Fruit fly (Drosophila melanogaster) whole organism, embryonic: Measurements from ENCODE around the gene scyl.
A peak's percentile ranks its signal among the peaks of the same experiment; 100 is the strongest.

Source experiments
- Abd-B ChIP-seq: fragments of 200-800 bp; sonication (Bioruptor generic); optimal IDR thresholded peaks from 2 replicates; lab custom pipeline; 2018; ENCODE audit warnings: missing biosample characterization, mild to moderate bottlenecking, missing genetic modification characterization, moderate library complexity
- BEAF-32 ChIP-seq: fragments of 200-800 bp; sonication (Bioruptor generic); optimal IDR thresholded peaks from 3 replicates; lab custom pipeline; 2017; ENCODE audit warnings: missing biosample characterization, missing genetic modification characterization, mild to moderate bottlenecking, moderate library complexity, missing genetic modification reagents
- CG10267 ChIP-seq: fragments of 200-800 bp; sonication (Bioruptor generic); optimal IDR thresholded peaks from 2 replicates; lab custom pipeline; 2018; ENCODE audit warnings: missing biosample characterization, mild to moderate bottlenecking, missing genetic modification characterization, moderate library complexity
- CG10654 ChIP-seq: fragments of 200-800 bp; sonication (Bioruptor generic); optimal IDR thresholded peaks from 2 replicates; lab custom pipeline; 2016; ENCODE audit warnings: missing biosample characterization, missing genetic modification characterization
- CG11398 ChIP-seq: fragments of 200-800 bp; sonication (Bioruptor generic); optimal IDR thresholded peaks from 2 replicates; lab custom pipeline; 2016; ENCODE audit warnings: missing biosample characterization, missing genetic modification characterization
- CG15601 ChIP-seq: fragments of 200-800 bp; sonication (Bioruptor generic); optimal IDR thresholded peaks from 3 replicates; lab custom pipeline; 2019; ENCODE audit warnings: missing biosample characterization, mild to moderate bottlenecking, missing genetic modification characterization, moderate library complexity
- CG1602 ChIP-seq: fragments of 200-800 bp; sonication (Bioruptor generic); optimal IDR thresholded peaks from 3 replicates; lab custom pipeline; 2016; ENCODE audit warnings: missing biosample characterization, missing genetic modification characterization
- CG16813 ChIP-seq: fragments of 200-800 bp; sonication (Bioruptor generic); IDR thresholded peaks from 3 replicates; pipeline ENCODE4 v1.3.6; 2022; ENCODE audit warnings: missing biosample characterization, missing genetic modification characterization; ENCODE audit not compliant: partially characterized antibody
- CG17186 ChIP-seq: fragments of 200-800 bp; sonication (Bioruptor generic); optimal IDR thresholded peaks from 3 replicates; lab custom pipeline; 2017; ENCODE audit warnings: missing biosample characterization, missing genetic modification reagents, missing genetic modification characterization
- CG17361 ChIP-seq: fragments of 200-800 bp; sonication (Bioruptor generic); IDR thresholded peaks from 3 replicates; pipeline ENCODE4 v1.3.6; 2022; ENCODE audit warnings: missing biosample characterization, missing genetic modification characterization
- CG17829 ChIP-seq: fragments of 200-800 bp; optimal IDR thresholded peaks from 2 replicates; lab custom pipeline; 2019; ENCODE audit warnings: missing biosample characterization, mild to moderate bottlenecking, missing genetic modification characterization, moderate library complexity
- CG1832 ChIP-seq: fragments of 200-800 bp; sonication (Bioruptor generic); optimal IDR thresholded peaks from 2 replicates; lab custom pipeline; 2017; ENCODE audit warnings: missing biosample characterization, mild to moderate bottlenecking, missing genetic modification characterization, inconsistent platforms
- CG2678 ChIP-seq: fragments of 200-800 bp; sonication (Bioruptor generic); optimal IDR thresholded peaks from 3 replicates; lab custom pipeline; 2019; ENCODE audit warnings: missing biosample characterization, mild to moderate bottlenecking, missing genetic modification characterization, moderate library complexity
- CG3065 ChIP-seq: fragments of 200-800 bp; sonication (Bioruptor generic); optimal IDR thresholded peaks from 2 replicates; lab custom pipeline; 2016; ENCODE audit warnings: missing biosample characterization, missing genetic modification characterization
- CG31224 ChIP-seq: fragments of 200-800 bp; sonication (Bioruptor generic); IDR thresholded peaks from 2 replicates; pipeline ENCODE4 v1.3.6; 2022; ENCODE audit warnings: missing biosample characterization, missing genetic modification characterization
- CG34224 ChIP-seq: fragments of 200-800 bp; sonication (Bioruptor generic); IDR thresholded peaks from 3 replicates; pipeline ENCODE4 v1.3.6; 2022; ENCODE audit warnings: missing biosample characterization, missing genetic modification characterization; ENCODE audit not compliant: partially characterized antibody
- CG4404 ChIP-seq: fragments of 200-800 bp; sonication (Bioruptor generic); IDR thresholded peaks from 2 replicates; pipeline ENCODE4 v1.3.6; 2022; ENCODE audit warnings: missing biosample characterization, missing genetic modification characterization
- CG4730 ChIP-seq: fragments of 200-800 bp; sonication (Bioruptor generic); IDR thresholded peaks from 2 replicates; pipeline ENCODE4 v1.3.6; 2022; ENCODE audit warnings: missing biosample characterization, missing genetic modification characterization
- CG4820 ChIP-seq: fragments of 200-800 bp; sonication (Bioruptor generic); optimal IDR thresholded peaks from 3 replicates; lab custom pipeline; 2016; ENCODE audit warnings: missing biosample characterization, missing genetic modification characterization
- CG7372 ChIP-seq: fragments of 200-800 bp; sonication (Bioruptor generic); IDR thresholded peaks from 2 replicates; pipeline ENCODE4 v1.3.6; 2022; ENCODE audit warnings: missing biosample characterization, missing genetic modification characterization
- CG8924 ChIP-seq: fragments of 200-800 bp; optimal IDR thresholded peaks from 3 replicates; lab custom pipeline; 2019; ENCODE audit warnings: missing biosample characterization, mild to moderate bottlenecking, missing genetic modification characterization, moderate library complexity
- CTCF ChIP-seq: fragments of 200-800 bp; sonication (Bioruptor generic); optimal IDR thresholded peaks from 2 replicates; lab custom pipeline; 2017; ENCODE audit warnings: missing biosample characterization, mild to moderate bottlenecking, missing genetic modification characterization, moderate library complexity
- Deaf1 ChIP-seq: fragments of 200-800 bp; optimal IDR thresholded peaks from 3 replicates; lab custom pipeline; 2019; ENCODE audit warnings: missing biosample characterization, mild to moderate bottlenecking, missing genetic modification characterization, moderate library complexity
- Drgx ChIP-seq: fragments of 200-800 bp; sonication (Bioruptor generic); IDR thresholded peaks from 2 replicates; pipeline ENCODE4 v1.3.6; 2022; ENCODE audit warnings: missing biosample characterization, missing genetic modification characterization
- E2f2 ChIP-seq: fragments of 200-800 bp; sonication (Bioruptor generic); IDR thresholded peaks from 2 replicates; pipeline ENCODE4 v1.3.6; 2022; ENCODE audit warnings: missing biosample characterization, missing genetic modification characterization
- ERR ChIP-seq: fragments of 200-800 bp; sonication (Bioruptor generic); optimal IDR thresholded peaks from 2 replicates; lab custom pipeline; 2016; ENCODE audit warnings: missing biosample characterization, missing genetic modification characterization
- Hey ChIP-seq: fragments of 200-800 bp; sonication (Bioruptor generic); optimal IDR thresholded peaks from 3 replicates; lab custom pipeline; 2018; ENCODE audit warnings: missing biosample characterization, mild to moderate bottlenecking, missing genetic modification characterization
- Hr78 ChIP-seq, 2 experiments: fragments of 200-800 bp in 1 of 2; fragments of >200 bp in 1 of 2; sonication (Bioruptor generic) in 1 of 2; optimal IDR thresholded peaks; 2 replicates each; lab custom pipeline; 2017 to 2019; ENCODE audit warnings: missing biosample characterization in 2 of 2, missing genetic modification characterization in 2 of 2, mild to moderate bottlenecking in 1 of 2, moderate library complexity in 1 of 2
- Hsf ChIP-seq: fragments of 200-800 bp; sonication (Bioruptor generic); optimal IDR thresholded peaks from 3 replicates; lab custom pipeline; 2016; ENCODE audit warnings: missing biosample characterization, missing genetic modification characterization
- Lim3 ChIP-seq: fragments of 200-800 bp; sonication (Bioruptor generic); IDR thresholded peaks from 2 replicates; pipeline ENCODE4 v1.3.6; 2022; ENCODE audit warnings: missing biosample characterization, missing genetic modification characterization
- Nf-YC ChIP-seq: fragments of 200-800 bp; optimal IDR thresholded peaks from 3 replicates; lab custom pipeline; 2019; ENCODE audit warnings: missing biosample characterization, mild to moderate bottlenecking, missing genetic modification characterization, moderate library complexity
- Oli ChIP-seq: fragments of 200-800 bp; sonication (Bioruptor generic); optimal IDR thresholded peaks from 2 replicates; lab custom pipeline; 2018; ENCODE audit warnings: missing biosample characterization, mild to moderate bottlenecking, missing genetic modification characterization, moderate library complexity
- Poxn ChIP-seq: fragments of 200-800 bp; sonication (Bioruptor generic); IDR thresholded peaks from 2 replicates; pipeline ENCODE4 v1.3.6; 2022; ENCODE audit warnings: missing biosample characterization, missing genetic modification characterization
- Rfx ChIP-seq: fragments of 200-800 bp; sonication (Bioruptor generic); IDR thresholded peaks from 2 replicates; pipeline ENCODE4 v1.3.6; 2022; ENCODE audit warnings: missing biosample characterization, missing genetic modification characterization
- Ssrp ChIP-seq: fragments of 200-800 bp; sonication (Bioruptor generic); optimal IDR thresholded peaks from 2 replicates; lab custom pipeline; 2018; ENCODE audit warnings: missing biosample characterization, mild to moderate bottlenecking, missing genetic modification characterization, moderate library complexity
- Taf1 ChIP-seq: fragments of 200-800 bp; sonication (Bioruptor generic); IDR thresholded peaks from 2 replicates; pipeline ENCODE4 v1.3.6; 2022; ENCODE audit warnings: missing biosample characterization, missing genetic modification characterization
- ab ChIP-seq: fragments of 200-800 bp; sonication (Bioruptor generic); optimal IDR thresholded peaks from 2 replicates; lab custom pipeline; 2016; ENCODE audit warnings: missing biosample characterization, missing genetic modification characterization
- dmrt99B ChIP-seq: fragments of 200-800 bp; sonication (Bioruptor generic); optimal IDR thresholded peaks from 2 replicates; lab custom pipeline; 2018; ENCODE audit warnings: missing biosample characterization, mild to moderate bottlenecking, missing genetic modification characterization, moderate library complexity
- eve ChIP-seq, 2 experiments: fragments of >200 bp; optimal IDR thresholded peaks; 2 replicates each; lab custom pipeline; 2017; ENCODE audit warnings: missing biosample characterization in 2 of 2, missing genetic modification characterization in 2 of 2
- grn ChIP-seq: fragments of 200-800 bp; sonication (Bioruptor generic); optimal IDR thresholded peaks from 3 replicates; lab custom pipeline; 2017; ENCODE audit warnings: missing biosample characterization, missing genetic modification characterization
- kah ChIP-seq: fragments of 200-800 bp; sonication (Bioruptor generic); optimal IDR thresholded peaks from 2 replicates; lab custom pipeline; 2018; ENCODE audit warnings: missing biosample characterization, mild to moderate bottlenecking, missing genetic modification characterization
- kni ChIP-seq: fragments of 200-800 bp; sonication (Bioruptor generic); optimal IDR thresholded peaks from 3 replicates; lab custom pipeline; 2017; ENCODE audit warnings: mild to moderate bottlenecking, missing biosample characterization, missing genetic modification reagents, missing genetic modification characterization
- mam ChIP-seq: fragments of 200-800 bp; sonication (Bioruptor generic); optimal IDR thresholded peaks from 3 replicates; lab custom pipeline; 2016; ENCODE audit warnings: missing biosample characterization, missing genetic modification characterization
- nmo ChIP-seq: fragments of 200-800 bp; sonication (Bioruptor generic); optimal IDR thresholded peaks from 2 replicates; lab custom pipeline; 2018; ENCODE audit warnings: missing biosample characterization, mild to moderate bottlenecking, missing genetic modification characterization, moderate library complexity
- pzg ChIP-seq: fragments of 200-800 bp; sonication (Bioruptor generic); optimal IDR thresholded peaks from 3 replicates; lab custom pipeline; 2018; ENCODE audit warnings: missing biosample characterization, mild to moderate bottlenecking, missing genetic modification characterization, moderate library complexity
- slbo ChIP-seq: fragments of 200-800 bp; sonication (Bioruptor generic); IDR thresholded peaks from 2 replicates; pipeline ENCODE4 v1.3.6; 2022; ENCODE audit warnings: missing biosample characterization, missing genetic modification characterization
- sqz ChIP-seq: fragments of 200-800 bp; sonication (Bioruptor generic); optimal IDR thresholded peaks from 3 replicates; lab custom pipeline; 2018; ENCODE audit warnings: missing biosample characterization, mild to moderate bottlenecking, missing genetic modification characterization
- tna ChIP-seq: fragments of 200-800 bp; sonication (Bioruptor generic); IDR thresholded peaks from 2 replicates; pipeline ENCODE4 v1.3.6; 2022; ENCODE audit warnings: missing biosample characterization, missing genetic modification characterization; ENCODE audit not compliant: partially characterized antibody
- vvl ChIP-seq: fragments of 200-800 bp; sonication (Bioruptor generic); IDR thresholded peaks from 2 replicates; pipeline ENCODE4 v1.3.6; 2022; ENCODE audit warnings: missing biosample characterization, missing genetic modification characterization
- zfh2 ChIP-seq: fragments of 200-800 bp; sonication (Bioruptor generic); optimal IDR thresholded peaks from 2 replicates; lab custom pipeline; 2016; ENCODE audit warnings: missing biosample characterization, missing genetic modification characterization

The scyl gene

DNA sequence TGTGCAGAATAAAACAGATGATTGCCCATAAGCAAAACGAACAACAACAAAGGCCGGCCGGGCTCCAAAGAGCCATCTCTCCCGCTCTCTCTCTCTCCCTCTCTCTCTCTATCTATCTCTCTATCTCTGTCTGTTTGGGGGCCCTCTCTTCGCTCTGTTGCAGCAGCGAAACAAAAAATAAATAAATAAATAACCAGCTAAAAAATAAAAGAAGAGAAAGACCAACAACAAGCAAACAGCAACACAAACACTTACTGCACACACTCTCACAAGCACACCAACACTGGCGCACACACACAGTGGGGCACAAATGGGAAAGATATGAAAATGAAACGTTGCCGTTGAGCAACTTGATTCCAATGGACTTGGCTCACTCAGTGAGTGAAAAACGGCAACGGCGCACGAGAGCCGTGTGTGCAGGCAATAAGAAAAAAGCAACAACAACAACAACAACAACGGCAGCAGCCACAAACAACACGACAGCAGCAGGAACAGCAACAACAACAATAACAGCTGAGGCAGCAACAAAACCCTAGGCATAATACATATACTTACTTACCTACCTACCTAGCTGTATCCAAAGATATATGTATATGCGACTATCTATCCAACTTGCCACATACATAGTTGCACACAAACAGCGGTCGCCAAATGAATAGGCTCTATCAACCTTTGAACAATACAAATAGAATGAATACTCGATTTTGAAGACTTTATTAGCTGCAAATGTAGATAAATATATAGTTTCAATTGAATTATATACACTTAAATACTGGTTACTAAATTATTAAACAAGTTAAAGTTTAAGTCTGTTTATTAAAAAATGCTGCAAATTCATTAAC lies 5.8 kb upstream of the scyl start (continued):
- 0 out of 3 replicates have a peak, but pooled peaks have one; percentile 44 for TF ChIP-seq CG34224
- no peak for TF ChIP-seq ERR (GFP tag; lab: Kevin White, UChicago)
- no peak for TF ChIP-seq Lim3
- peak; percentile 23 for TF ChIP-seq CG17829 (tag; lab: Kevin White, UChicago)
- no peak for TF ChIP-seq mam (GFP tag; lab: Kevin White, UChicago)
- TF ChIP-seq pzg: no peak
- peak; percentile 8 for TF ChIP-seq Deaf1 (tag; lab: Kevin White, UChicago)
- TF ChIP-seq CG10267 (tag; lab: Kevin White, UChicago): no peak
- TF ChIP-seq CG17361: no peak; the same call in 2 of the 3 replicates
- no peak for TF ChIP-seq CG31224 (GFP tag; lab: Robert Waterston, UW)
- TF ChIP-seq CG16813: no peak
- TF ChIP-seq Drgx (GFP tag; lab: Robert Waterston, UW): peak; percentile 98
- no peak for TF ChIP-seq CG11398 (GFP tag; lab: Kevin White, UChicago)
- no peak for TF ChIP-seq slbo (GFP tag; lab: Robert Waterston, UW)
- TF ChIP-seq CG3065 (GFP tag; lab: Kevin White, UChicago): no peak
- no peak for TF ChIP-seq eve (GFP tag; optimal IDR thresholded peaks at IDR 0.05; lab: Kevin White, UChicago)
- no peak for TF ChIP-seq tna (GFP tag; lab: Robert Waterston, UW)
- TF ChIP-seq CG15601 (tag; lab: Kevin White, UChicago): no peak
- peak; percentile 72 for TF ChIP-seq CG8924 (tag; lab: Kevin White, UChicago)
- no peak for TF ChIP-seq CG4730
- no peak for TF ChIP-seq dmrt99B (tag; lab: Kevin White, UChicago)
- TF ChIP-seq CG4820 (GFP tag; lab: Kevin White, UChicago): no peak
- TF ChIP-seq Hsf (GFP tag; lab: Kevin White, UChicago): no peak
- peak; percentile 85 for TF ChIP-seq CG1832 (GFP tag; lab: Kevin White, UChicago)
- peak; percentile 85 for TF ChIP-seq kni (GFP tag; lab: Kevin White, UChicago)
- no peak for TF ChIP-seq Ssrp (tag; lab: Kevin White, UChicago)
- peak; percentile 26; the same call in 1 of the 2 replicates for TF ChIP-seq Rfx (GFP tag; lab: Robert Waterston, UW)
- peak; percentile 40 for TF ChIP-seq Oli (tag; lab: Kevin White, UChicago)
- peak; percentile 55 for TF ChIP-seq sqz (GFP tag; lab: Kevin White, UChicago)
- peak; percentile 1 for TF ChIP-seq CTCF (GFP tag; lab: Kevin White, UChicago)
- TF ChIP-seq ab (GFP tag; lab: Kevin White, UChicago): no peak
- peak; percentile 4 for TF ChIP-seq nmo (GFP tag; lab: Kevin White, UChicago)
- no peak for TF ChIP-seq Hey (tag; lab: Kevin White, UChicago)
- TF ChIP-seq CG2678 (tag; lab: Kevin White, UChicago): peak; percentile 15
- TF ChIP-seq Hr78 (GFP tag; optimal IDR thresholded peaks at IDR 0.05; lab: Kevin White, UChicago): peak in 1 of 2 experiments; percentile 7
- no peak for TF ChIP-seq BEAF-32 (GFP tag; lab: Kevin White, UChicago)
- TF ChIP-seq CG17186: no peak
- TF ChIP-seq CG7372 (GFP tag; lab: Robert Waterston, UW): no peak
- no peak for TF ChIP-seq Poxn (GFP tag; lab: Robert Waterston, UW)
- peak; percentile 49 for TF ChIP-seq grn (GFP tag; lab: Kevin White, UChicago)
- TF ChIP-seq CG10654 (GFP tag; lab: Kevin White, UChicago): no peak
- no peak for TF ChIP-seq Taf1 (GFP tag; lab: Robert Waterston, UW)
- TF ChIP-seq vvl (GFP tag; lab: Robert Waterston, UW): peak; percentile 68
- TF ChIP-seq zfh2: no peak
- TF ChIP-seq Abd-B: no peak
- peak; percentile 60 for TF ChIP-seq kah (GFP tag; lab: Kevin White, UChicago)
- TF ChIP-seq Nf-YC: peak; percentile 8
- TF ChIP-seq E2f2: no peak
- no peak for TF ChIP-seq CG1602
- TF ChIP-seq CG4404 (GFP tag; lab: Robert Waterston, UW): no peak
